Fruit fly (Drosophila melanogaster) whole organism: ENCODE results near the gene kuk.

Experiments
- pan ChIP-seq: fragments of >200 bp; optimal IDR thresholded peaks from 2 replicates; lab custom pipeline; 2017
- psq ChIP-seq: fragments of >200 bp; optimal IDR thresholded peaks from 2 replicates; lab custom pipeline; 2017
- usp ChIP-seq: fragments of >200 bp; optimal IDR thresholded peaks from 2 replicates; lab custom pipeline; 2017; ENCODE audit warnings: missing biosample characterization, missing genetic modification characterization, mixed read lengths

dm6 chr3R:17048867-17049266 is 31.2 kb upstream of the kuk start:
- TF ChIP-seq usp (GFP tag; lab: Kevin White, UChicago) (no peak), psq (lab: Kevin White, UChicago) (no peak), pan (no peak)
